Fruit fly (Drosophila melanogaster): Measurements from ENCODE around the gene CG33658.

The CG33658 gene

DNA sequence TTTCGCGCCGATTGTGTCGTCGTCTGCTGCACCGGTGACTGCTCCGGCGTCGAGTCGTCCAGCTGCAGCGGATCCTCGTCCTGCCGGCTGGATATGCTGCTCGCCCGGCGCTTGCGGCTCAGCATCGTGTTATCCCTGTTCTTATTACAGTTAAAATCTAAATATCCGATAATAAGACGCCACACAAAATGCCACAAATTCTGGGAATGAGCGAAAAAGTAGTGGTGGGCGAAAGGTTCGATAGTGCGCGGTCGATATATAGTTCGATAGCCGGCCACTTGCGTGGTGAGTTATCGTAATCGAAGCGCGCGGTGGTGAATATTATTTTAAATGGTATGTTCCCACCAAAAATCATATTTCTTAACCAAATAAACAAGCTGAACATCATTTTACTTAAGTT lies 35.9 kb downstream of the CG33658 start, which contains the start of gene polybromo (continued):
- TF ChIP-seq Elba2 (GFP tag; optimal IDR thresholded peaks at IDR 0.05) (peak; percentile 32), Bteb2 (GFP tag; optimal IDR thresholded peaks at IDR 0.05) (no peak), CG2116 (GFP tag; optimal IDR thresholded peaks at IDR 0.05) (peak; percentile 43), CG9817 (tag; optimal IDR thresholded peaks at IDR 0.05) (no peak), ash1 (GFP tag; optimal IDR thresholded peaks at IDR 0.05) (no peak), cas (GFP tag; IDR thresholded peaks at IDR 0.05) (no peak), Max (GFP tag; optimal IDR thresholded peaks at IDR 0.05) (no peak), CG14710 (tag; optimal IDR thresholded peaks at IDR 0.05) (peak; percentile 33), CG9932 (GFP tag; IDR thresholded peaks at IDR 0.05) (peak; percentile 36; the same call in 1 of the 2 replicates), scrt (GFP tag; optimal IDR thresholded peaks at IDR 0.05) (no peak), phol (tag; optimal IDR thresholded peaks at IDR 0.05) (peak; percentile 11), bbx (GFP tag; IDR thresholded peaks at IDR 0.05; ENCODE audit: partially characterized antibody) (peak; percentile 92), CG10979 (tag; optimal IDR thresholded peaks at IDR 0.05) (no peak), vnd (GFP tag; IDR thresholded peaks at IDR 0.05; ENCODE audit: partially characterized antibody) (peak; percentile 80; the same call in 2 of the 3 replicates), CG2129 (GFP tag; IDR thresholded peaks at IDR 0.05; ENCODE audit: partially characterized antibody) (peak; percentile 64), Hand (GFP tag; optimal IDR thresholded peaks at IDR 0.05) (no peak), amos (GFP tag; IDR thresholded peaks at IDR 0.05; ENCODE audit: partially characterized antibody) (peak; percentile 89), CG2120 (GFP tag; optimal IDR thresholded peaks at IDR 0.05) (peak; percentile 13), CG9727 (GFP tag; optimal IDR thresholded peaks at IDR 0.05) (no peak), zen2 (GFP tag; IDR thresholded peaks at IDR 0.05; ENCODE audit: partially characterized antibody) (peak; percentile 86), CG42726 (GFP tag; IDR thresholded peaks at IDR 0.05; ENCODE audit: partially characterized antibody) (peak; percentile 51; the same call in 1 of the 2 replicates), CG16813 (GFP tag; IDR thresholded peaks at IDR 0.05; ENCODE audit: partially characterized antibody) (peak; percentile 73), hbn (GFP tag; IDR thresholded peaks at IDR 0.05; ENCODE audit: partially characterized antibody) (peak; percentile 81), Dll (GFP tag; IDR thresholded peaks at IDR 0.05; ENCODE audit: partially characterized antibody) (peak; percentile 91), Sry-δ (GFP tag; optimal IDR thresholded peaks at IDR 0.05) (peak; percentile 97), Ets97D (GFP tag; optimal IDR thresholded peaks at IDR 0.05) (peak; percentile 33), ato (GFP tag; IDR thresholded peaks at IDR 0.05; ENCODE audit: partially characterized antibody) (peak; percentile 84), CG14860 (GFP tag; IDR thresholded peaks at IDR 0.05; ENCODE audit: partially characterized antibody) (peak; percentile 76), CG8388 (GFP tag; optimal IDR thresholded peaks at IDR 0.05) (no peak), sug (tag; optimal IDR thresholded peaks at IDR 0.05) (no peak), CG6791 (GFP tag; IDR thresholded peaks at IDR 0.05; ENCODE audit: partially characterized antibody) (peak; percentile 93), PHDP (tag; optimal IDR thresholded peaks at IDR 0.05) (no peak), gfzf (GFP tag; optimal IDR thresholded peaks at IDR 0.05) (peak; percentile 27), Stat92E (GFP tag; optimal IDR thresholded peaks at IDR 0.05) (peak in 1 of 3 experiments; percentile 70), knrl (GFP tag; IDR thresholded peaks at IDR 0.05; ENCODE audit: partially characterized antibody) (peak; percentile 83), MESR4 (GFP tag; optimal IDR thresholded peaks at IDR 0.05) (peak; percentile 76), mld (GFP tag; IDR thresholded peaks at IDR 0.05; ENCODE audit: partially characterized antibody) (peak; percentile 74; the same call in 1 of the 3 replicates), CG6683 (GFP tag; optimal IDR thresholded peaks at IDR 0.05) (no peak), CG33213 (GFP tag; optimal IDR thresholded peaks at IDR 0.05) (peak; percentile 25), sens (GFP tag) (peak; percentile 49), Dp (GFP tag; optimal IDR thresholded peaks at IDR 0.05) (peak; percentile 90), slbo (GFP tag; IDR thresholded peaks at IDR 0.05) (peak; percentile 30; the same call in 1 of the 2 replicates), MBD-R2 (GFP tag; IDR thresholded peaks at IDR 0.05) (peak; percentile 88), nmo (GFP tag; optimal IDR thresholded peaks at IDR 0.05) (peak; percentile 30), TFAM (GFP tag; optimal IDR thresholded peaks at IDR 0.05) (no peak), D19B (GFP tag; optimal IDR thresholded peaks at IDR 0.05) (no peak), CG10267 (tag; optimal IDR thresholded peaks at IDR 0.05) (peak; percentile 12)
